Worm (Caenorhabditis elegans): ENCODE results near the gene T08G3.13.

DNA sequence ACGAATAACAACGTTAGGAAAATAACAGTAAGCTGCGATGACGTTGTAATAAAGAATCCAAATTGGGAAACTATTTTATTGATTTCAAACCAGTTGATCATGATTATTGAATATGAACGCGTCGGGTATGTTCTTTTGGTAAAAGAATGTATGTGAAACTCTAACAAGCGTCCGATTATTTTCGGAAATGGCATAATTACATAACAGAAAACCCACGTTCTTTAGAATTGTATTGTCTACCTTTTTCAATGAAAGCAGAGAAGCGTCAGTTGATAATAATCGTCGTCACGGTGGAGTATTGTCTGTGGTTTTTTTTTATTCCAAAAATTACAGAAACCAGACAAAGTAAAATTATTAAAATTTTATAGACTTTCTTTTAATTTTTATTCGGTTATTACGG is 7.2 kb downstream of the T08G3.13 start, which contains the start of gene str-14:
- TF ChIP-seq dmd-4 (tag; optimal IDR thresholded peaks at IDR 0.05; ENCODE audit: borderline replicate concordance) (no peak), pha-4 (tag; optimal IDR thresholded peaks at IDR 0.05) (no peak), ama-1 (optimal IDR thresholded peaks at IDR 0.05) (no peak), elt-2 (tag; optimal IDR thresholded peaks at IDR 0.05) (no peak), ceh-22 (tag; optimal IDR thresholded peaks at IDR 0.05) (no peak), nhr-11 (tag; optimal IDR thresholded peaks at IDR 0.05) (no peak), ahr-1 (tag; optimal IDR thresholded peaks at IDR 0.05) (no peak), dve-1 (tag; optimal IDR thresholded peaks at IDR 0.05) (no peak), pqm-1 (tag; optimal IDR thresholded peaks at IDR 0.05) (no peak), ets-4 (tag; optimal IDR thresholded peaks at IDR 0.05) (no peak), unc-3 (GFP tag; conservative IDR thresholded peaks at IDR 0.05) (no peak), unc-3 (tag; optimal IDR thresholded peaks at IDR 0.05) (no peak)
